Fruit fly (Drosophila melanogaster) whole organism, embryonic: Measurements from ENCODE around the gene corolla.

Experiments used
- Aef1 ChIP-seq: fragments of 200-800 bp; sonication (Bioruptor generic); IDR thresholded peaks from 3 replicates; pipeline ENCODE4 v1.3.6; 2022; ENCODE audit warnings: missing biosample characterization, missing genetic modification characterization
- Atf6 ChIP-seq: fragments of 200-800 bp; sonication (Bioruptor generic); IDR thresholded peaks from 2 replicates; pipeline ENCODE4 v1.3.6; 2022; ENCODE audit warnings: missing biosample characterization, missing genetic modification characterization
- B-H2 ChIP-seq: fragments of 200-800 bp; sonication (Bioruptor generic); optimal IDR thresholded peaks from 2 replicates; lab custom pipeline; 2018; ENCODE audit warnings: missing biosample characterization, mild to moderate bottlenecking, missing genetic modification characterization
- BtbVII ChIP-seq: fragments of 200-800 bp; sonication (Bioruptor generic); optimal IDR thresholded peaks from 3 replicates; lab custom pipeline; 2017; ENCODE audit warnings: missing biosample characterization, mild to moderate bottlenecking, missing genetic modification characterization
- Bteb2 ChIP-seq: fragments of 200-800 bp; sonication (Bioruptor generic); optimal IDR thresholded peaks from 2 replicates; lab custom pipeline; 2016; ENCODE audit warnings: missing biosample characterization, missing genetic modification characterization
- CG10959 ChIP-seq: fragments of 200-800 bp; sonication (Bioruptor generic); IDR thresholded peaks from 2 replicates; pipeline ENCODE4 v1.3.6; 2022; ENCODE audit warnings: missing biosample characterization, missing genetic modification characterization
- CG11560 ChIP-seq: fragments of 200-800 bp; sonication (Bioruptor generic); IDR thresholded peaks from 3 replicates; pipeline ENCODE4 v1.3.6; 2022; ENCODE audit warnings: missing biosample characterization, missing genetic modification characterization
- CG13424 ChIP-seq: fragments of 200-800 bp; sonication (Bioruptor generic); optimal IDR thresholded peaks from 2 replicates; lab custom pipeline; 2019; ENCODE audit warnings: missing biosample characterization, mild to moderate bottlenecking, missing genetic modification characterization, moderate library complexity
- CG15073 ChIP-seq: fragments of 200-800 bp; sonication (Bioruptor generic); optimal IDR thresholded peaks from 2 replicates; lab custom pipeline; 2016; ENCODE audit warnings: missing biosample characterization, missing genetic modification characterization
- CG17359 ChIP-seq: fragments of 200-800 bp; sonication (Bioruptor generic); optimal IDR thresholded peaks from 3 replicates; lab custom pipeline; 2018; ENCODE audit warnings: missing biosample characterization, mild to moderate bottlenecking, missing genetic modification characterization, moderate library complexity
- CG18476 ChIP-seq: fragments of 200-800 bp; sonication (Bioruptor generic); optimal IDR thresholded peaks from 2 replicates; lab custom pipeline; 2016; ENCODE audit warnings: missing biosample characterization, mild to moderate bottlenecking, missing genetic modification characterization
- CG18764 ChIP-seq: fragments of 200-800 bp; sonication (Bioruptor generic); optimal IDR thresholded peaks from 3 replicates; lab custom pipeline; 2016; ENCODE audit warnings: missing biosample characterization, missing genetic modification characterization
- CG33213 ChIP-seq: fragments of 200-800 bp; sonication (Bioruptor generic); optimal IDR thresholded peaks from 3 replicates; lab custom pipeline; 2016; ENCODE audit warnings: missing biosample characterization, missing genetic modification characterization
- CG4360 ChIP-seq: fragments of 200-800 bp; sonication (Bioruptor generic); IDR thresholded peaks from 2 replicates; pipeline ENCODE4 v1.3.6; 2022; ENCODE audit warnings: missing biosample characterization, missing genetic modification characterization
- CG4404 ChIP-seq: fragments of 200-800 bp; sonication (Bioruptor generic); IDR thresholded peaks from 2 replicates; pipeline ENCODE4 v1.3.6; 2022; ENCODE audit warnings: missing biosample characterization, missing genetic modification characterization
- CG6272 ChIP-seq: fragments of 200-800 bp; sonication (Bioruptor generic); IDR thresholded peaks from 2 replicates; pipeline ENCODE4 v1.3.6; 2022; ENCODE audit warnings: missing biosample characterization, missing genetic modification characterization
- CG6683 ChIP-seq: fragments of 200-800 bp; sonication (Bioruptor generic); optimal IDR thresholded peaks from 2 replicates; lab custom pipeline; 2017; ENCODE audit warnings: missing biosample characterization, mild to moderate bottlenecking, missing genetic modification characterization, missing genetic modification reagents
- CG7745 ChIP-seq: fragments of 200-800 bp; sonication (Bioruptor generic); optimal IDR thresholded peaks from 2 replicates; lab custom pipeline; 2018; ENCODE audit warnings: missing biosample characterization, mild to moderate bottlenecking, missing genetic modification characterization, moderate library complexity
- CG7839 ChIP-seq: fragments of 200-800 bp; sonication (Bioruptor generic); optimal IDR thresholded peaks from 3 replicates; lab custom pipeline; 2018; ENCODE audit warnings: missing biosample characterization, mild to moderate bottlenecking, missing genetic modification characterization, moderate library complexity
- CG8281 ChIP-seq: fragments of 200-800 bp; sonication (Bioruptor generic); optimal IDR thresholded peaks from 2 replicates; lab custom pipeline; 2018; ENCODE audit warnings: missing biosample characterization, mild to moderate bottlenecking, missing genetic modification characterization, moderate library complexity
- CG8924 ChIP-seq: fragments of 200-800 bp; optimal IDR thresholded peaks from 3 replicates; lab custom pipeline; 2019; ENCODE audit warnings: missing biosample characterization, mild to moderate bottlenecking, missing genetic modification characterization, moderate library complexity
- CG9609 ChIP-seq: fragments of 200-800 bp; sonication (Bioruptor generic); optimal IDR thresholded peaks from 3 replicates; lab custom pipeline; 2016; ENCODE audit warnings: missing biosample characterization, missing genetic modification characterization
- CG9932 ChIP-seq: fragments of 200-800 bp; sonication (Bioruptor generic); IDR thresholded peaks from 2 replicates; pipeline ENCODE4 v1.3.6; 2022; ENCODE audit warnings: missing biosample characterization, missing genetic modification characterization
- Camta ChIP-seq: fragments of 200-800 bp; sonication (Bioruptor generic); optimal IDR thresholded peaks from 2 replicates; lab custom pipeline; 2016; ENCODE audit warnings: missing biosample characterization, missing genetic modification characterization
- Doc2 ChIP-seq: fragments of 200-800 bp; sonication (Bioruptor generic); IDR thresholded peaks from 2 replicates; pipeline ENCODE4 v1.3.6; 2022; ENCODE audit warnings: missing biosample characterization, missing genetic modification characterization
- Doc3 ChIP-seq: fragments of 200-800 bp; sonication (Bioruptor generic); IDR thresholded peaks from 3 replicates; pipeline ENCODE4 v1.3.6; 2022; ENCODE audit warnings: missing biosample characterization, missing genetic modification characterization; ENCODE audit not compliant: partially characterized antibody
- Dp ChIP-seq: fragments of 200-800 bp; sonication (Bioruptor generic); optimal IDR thresholded peaks from 2 replicates; lab custom pipeline; 2018; ENCODE audit warnings: missing biosample characterization, mild to moderate bottlenecking, missing genetic modification characterization, moderate library complexity
- HLH3B ChIP-seq: fragments of 200-800 bp; sonication (Bioruptor generic); IDR thresholded peaks from 2 replicates; pipeline ENCODE4 v1.3.6; 2022; ENCODE audit warnings: missing biosample characterization, missing genetic modification characterization
- HLH54F ChIP-seq: fragments of 200-800 bp; sonication (Bioruptor generic); optimal IDR thresholded peaks from 3 replicates; lab custom pipeline; 2016; ENCODE audit warnings: missing biosample characterization, missing genetic modification characterization
- Hand ChIP-seq: fragments of 200-800 bp; sonication (Bioruptor generic); optimal IDR thresholded peaks from 2 replicates; lab custom pipeline; 2017; ENCODE audit warnings: mild to moderate bottlenecking, missing biosample characterization, missing genetic modification reagents, missing genetic modification characterization
- HmgZ ChIP-seq: fragments of 200-800 bp; sonication (Bioruptor generic); optimal IDR thresholded peaks from 2 replicates; lab custom pipeline; 2018; ENCODE audit warnings: missing biosample characterization, mild to moderate bottlenecking, missing genetic modification characterization
- Hmr ChIP-seq: fragments of 200-800 bp; sonication (Bioruptor generic); optimal IDR thresholded peaks from 3 replicates; lab custom pipeline; 2017; ENCODE audit warnings: mild to moderate bottlenecking, missing biosample characterization, missing genetic modification reagents, missing genetic modification characterization
- Hr51 ChIP-seq, 2 experiments: fragments of 200-800 bp; sonication (Bioruptor generic); optimal IDR thresholded peaks; 2 replicates in 1 of 2; 3 replicates in 1 of 2; lab custom pipeline; 2016 to 2018; ENCODE audit warnings: missing biosample characterization in 2 of 2, missing genetic modification characterization in 2 of 2, mild to moderate bottlenecking in 1 of 2, moderate library complexity in 1 of 2
- NC2β ChIP-seq: fragments of 200-800 bp; sonication (Bioruptor generic); optimal IDR thresholded peaks from 2 replicates; lab custom pipeline; 2016; ENCODE audit warnings: missing biosample characterization, missing genetic modification characterization
- Rx ChIP-seq: fragments of 200-800 bp; sonication (Bioruptor generic); IDR thresholded peaks from 2 replicates; pipeline ENCODE4 v1.3.6; 2022; ENCODE audit warnings: missing biosample characterization, missing genetic modification characterization
- Xbp1 ChIP-seq: fragments of 200-800 bp; sonication (Bioruptor generic); optimal IDR thresholded peaks from 3 replicates; lab custom pipeline; 2016; ENCODE audit warnings: missing biosample characterization, mild to moderate bottlenecking, missing genetic modification characterization
- aop ChIP-seq: fragments of 200-800 bp; sonication (Bioruptor generic); IDR thresholded peaks from 2 replicates; pipeline ENCODE4 v1.3.6; 2022; ENCODE audit warnings: missing biosample characterization, missing genetic modification characterization
- ase ChIP-seq: fragments of 200-800 bp; sonication (Bioruptor generic); IDR thresholded peaks from 3 replicates; pipeline ENCODE4 v1.3.6; 2022; ENCODE audit warnings: missing biosample characterization, missing genetic modification characterization
- bcd ChIP-seq: fragments of 200-800 bp; sonication (Bioruptor generic); optimal IDR thresholded peaks from 2 replicates; lab custom pipeline; 2017; ENCODE audit warnings: missing biosample characterization, mild to moderate bottlenecking, missing genetic modification characterization
- btn ChIP-seq: fragments of 200-800 bp; sonication (Bioruptor generic); optimal IDR thresholded peaks from 2 replicates; lab custom pipeline; 2016; ENCODE audit warnings: missing biosample characterization, missing genetic modification characterization
- ci ChIP-seq: fragments of 200-800 bp; sonication (Bioruptor generic); IDR thresholded peaks from 3 replicates; pipeline ENCODE4 v1.3.6; 2022; ENCODE audit warnings: missing biosample characterization, missing genetic modification characterization
- eyg ChIP-seq: fragments of 200-800 bp; sonication (Bioruptor generic); optimal IDR thresholded peaks from 3 replicates; lab custom pipeline; 2016; ENCODE audit warnings: missing biosample characterization, missing genetic modification characterization
- her ChIP-seq: fragments of 200-800 bp; sonication (Bioruptor generic); optimal IDR thresholded peaks from 2 replicates; lab custom pipeline; 2016; ENCODE audit warnings: missing biosample characterization, missing genetic modification characterization
- lov ChIP-seq, 2 experiments: fragments of 200-800 bp in 1 of 2; fragments of >200 bp in 1 of 2; sonication (Bioruptor generic) in 1 of 2; IDR thresholded peaks in 1 of 2; optimal IDR thresholded peaks in 1 of 2; 2 replicates in 1 of 2; 3 replicates in 1 of 2; pipeline versions ENCODE4 v1.3.6 to Lab custom; 2017 to 2022; ENCODE audit warnings: missing biosample characterization in 1 of 2, missing genetic modification characterization in 1 of 2
- odd ChIP-seq: fragments of 200-800 bp; sonication (Bioruptor generic); optimal IDR thresholded peaks from 2 replicates; lab custom pipeline; 2017; ENCODE audit warnings: missing biosample characterization, mild to moderate bottlenecking, missing genetic modification characterization
- otp ChIP-seq: fragments of 200-800 bp; sonication (Bioruptor generic); IDR thresholded peaks from 3 replicates; pipeline ENCODE4, ENCODE4 v1.3.6; 2022; ENCODE audit warnings: missing biosample characterization, missing genetic modification characterization
- pzg ChIP-seq: fragments of 200-800 bp; sonication (Bioruptor generic); optimal IDR thresholded peaks from 3 replicates; lab custom pipeline; 2018; ENCODE audit warnings: missing biosample characterization, mild to moderate bottlenecking, missing genetic modification characterization, moderate library complexity
- sc ChIP-seq, 3 experiments: fragments of >200 bp in 2 of 3; fragments of 200-800 bp in 1 of 3; sonication (Bioruptor generic) in 1 of 3; optimal IDR thresholded peaks; 2 replicates in 2 of 3; 3 replicates in 1 of 3; lab custom pipeline; 2017; ENCODE audit warnings: mild to moderate bottlenecking in 1 of 3, missing biosample characterization in 1 of 3, missing genetic modification characterization in 1 of 3, missing genetic modification reagents in 1 of 3
- sisA ChIP-seq: fragments of 200-800 bp; sonication (Bioruptor generic); IDR thresholded peaks from 2 replicates; pipeline ENCODE4 v1.3.6; 2022; ENCODE audit warnings: missing biosample characterization, missing genetic modification characterization

Gene corolla

DNA sequence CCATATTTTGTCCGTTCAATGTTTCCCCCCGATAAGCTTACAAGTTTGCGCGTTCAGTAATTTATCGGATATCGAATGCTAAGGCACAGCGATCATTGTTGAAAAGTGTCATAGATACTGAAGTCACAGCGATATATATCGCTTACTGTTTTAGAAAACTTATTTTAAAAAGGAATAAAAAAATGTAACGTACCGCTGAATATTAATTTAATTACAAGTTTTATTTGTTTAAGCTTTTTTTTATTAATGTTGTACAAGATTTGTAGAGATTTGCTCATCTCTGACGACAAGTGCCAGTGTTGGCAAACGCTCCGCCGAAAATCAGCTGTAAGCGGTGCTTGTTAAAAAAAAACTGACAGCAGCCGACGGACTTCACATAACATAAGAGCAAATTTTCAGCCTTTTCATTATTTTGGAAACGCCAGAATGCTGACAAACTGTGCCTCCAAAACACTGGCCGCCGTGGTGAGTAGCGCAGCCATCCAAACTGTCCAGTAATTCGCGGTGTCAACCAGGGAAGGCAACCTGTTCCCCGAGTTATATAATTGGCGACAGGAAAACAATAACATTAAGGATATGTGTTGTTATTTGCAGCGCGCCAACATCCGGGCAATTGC lies at the start of gene corolla, which contains the start of gene ND-24 (continued):
- TF ChIP-seq BtbVII (GFP tag; lab: Kevin White, UChicago) (no peak), bcd (GFP tag; lab: Kevin White, UChicago) (peak; percentile 78), B-H2 (GFP tag; lab: Kevin White, UChicago) (peak; percentile 58), otp (GFP tag; lab: Robert Waterston, UW) (peak; percentile 59; the same call in 1 of the 3 replicates), CG18476 (GFP tag; lab: Kevin White, UChicago) (peak; percentile 88), CG4360 (GFP tag; lab: Robert Waterston, UW) (no peak), Dp (GFP tag; lab: Kevin White, UChicago) (peak; percentile 77), CG11560 (tag; lab: Robert Waterston, UW) (peak; percentile 96), CG6683 (GFP tag; lab: Kevin White, UChicago) (peak; percentile 54), NC2β (peak; percentile 75), CG18764 (GFP tag; lab: Kevin White, UChicago) (peak; percentile 75), CG33213 (peak; percentile 79), CG7745 (no peak), eyg (GFP tag; lab: Kevin White, UChicago) (peak; percentile 48), CG15073 (GFP tag; lab: Kevin White, UChicago) (no peak), CG9932 (GFP tag; lab: Robert Waterston, UW) (peak; percentile 94), Xbp1 (GFP tag; lab: Kevin White, UChicago) (peak; percentile 90), CG9609 (GFP tag; lab: Kevin White, UChicago) (peak; percentile 76), sisA (GFP tag; lab: Robert Waterston, UW) (peak; percentile 92), Aef1 (peak; percentile 88), odd (GFP tag; lab: Kevin White, UChicago) (no peak), CG7839 (tag; lab: Kevin White, UChicago) (no peak), HLH3B (GFP tag; lab: Robert Waterston, UW) (peak; percentile 87), pzg (GFP tag; lab: Kevin White, UChicago) (peak; percentile 70), aop (GFP tag; lab: Robert Waterston, UW) (0 out of 2 replicates have a peak, but pooled peaks have one; percentile 36), ci (GFP tag; lab: Robert Waterston, UW) (peak; percentile 84), CG4404 (GFP tag; lab: Robert Waterston, UW) (peak; percentile 80), Doc2 (GFP tag; lab: Robert Waterston, UW) (no peak), ase (GFP tag; lab: Robert Waterston, UW) (peak; percentile 87), Doc3 (GFP tag; lab: Robert Waterston, UW) (peak; percentile 91), Bteb2 (GFP tag; lab: Kevin White, UChicago) (peak; percentile 88), CG8281 (tag; lab: Kevin White, UChicago) (no peak), HmgZ (tag; lab: Kevin White, UChicago) (peak; percentile 75), Hmr (GFP tag; lab: Kevin White, UChicago) (no peak), Hand (GFP tag; lab: Kevin White, UChicago) (no peak), Atf6 (GFP tag; lab: Robert Waterston, UW) (peak; percentile 87), CG13424 (tag; lab: Kevin White, UChicago) (peak; percentile 78), Hr51 (GFP tag; optimal IDR thresholded peaks at IDR 0.05; lab: Kevin White, UChicago) (peak; percentile 78 to 82), HLH54F (GFP tag; lab: Kevin White, UChicago) (peak; percentile 90), CG10959 (GFP tag; lab: Robert Waterston, UW) (peak; percentile 85), Camta (GFP tag; lab: Kevin White, UChicago) (peak; percentile 85), sc (optimal IDR thresholded peaks at IDR 0.05; lab: Kevin White, UChicago) (no peak), sc (GFP tag; optimal IDR thresholded peaks at IDR 0.05; lab: Kevin White, UChicago) (peak; percentile 58), Rx (GFP tag; lab: Robert Waterston, UW) (peak; percentile 75; the same call in 1 of the 2 replicates), CG17359 (tag; lab: Kevin White, UChicago) (peak; percentile 83), her (peak; percentile 26), btn (GFP tag; lab: Kevin White, UChicago) (peak; percentile 19), CG6272 (GFP tag; lab: Robert Waterston, UW) (peak; percentile 91), CG8924 (tag; lab: Kevin White, UChicago) (peak; percentile 59), lov (optimal IDR thresholded peaks at IDR 0.05; lab: Kevin White, UChicago) (no peak), lov (GFP tag; IDR thresholded peaks at IDR 0.05; lab: Robert Waterston, UW) (peak; percentile 69; the same call in 1 of the 3 replicates)
